Worm (Caenorhabditis elegans): Measurements from ENCODE around the gene lmd-5.

Gene lmd-5

DNA sequence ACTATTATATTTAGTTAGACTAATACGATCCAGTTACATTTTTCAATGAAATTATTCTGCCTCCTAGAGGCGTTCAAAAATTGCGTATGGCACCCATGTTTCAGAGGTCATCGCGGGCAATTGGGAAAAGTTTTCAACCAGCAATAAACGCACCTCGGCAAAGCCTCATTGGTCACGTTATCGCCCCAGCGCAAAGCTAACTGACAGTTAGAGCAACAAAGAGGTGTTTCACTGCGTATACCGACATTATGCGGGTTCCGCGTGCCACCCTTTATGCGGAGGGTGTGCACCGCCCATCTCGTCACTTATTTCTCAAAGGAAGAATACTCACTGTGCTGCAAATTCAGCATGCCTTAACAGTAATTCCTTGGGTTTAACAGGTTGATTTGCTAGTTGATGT, 19.2 kb downstream of the lmd-5 start (continued):
- no peak for TF ChIP-seq ceh-91 (GFP tag; IDR thresholded peaks at IDR 0.05)
- no peak for TF ChIP-seq B0261.1 (tag; optimal IDR thresholded peaks at IDR 0.05)
- no peak for TF ChIP-seq somi-1 (GFP tag; optimal IDR thresholded peaks at IDR 0.05)
- TF ChIP-seq hlh-12 (tag; optimal IDR thresholded peaks at IDR 0.05) = no peak
- TF ChIP-seq dpl-1 (GFP tag; optimal IDR thresholded peaks at IDR 0.05) = no peak
- TF ChIP-seq unc-62 (GFP tag; optimal IDR thresholded peaks at IDR 0.05) = no peak

DNA sequence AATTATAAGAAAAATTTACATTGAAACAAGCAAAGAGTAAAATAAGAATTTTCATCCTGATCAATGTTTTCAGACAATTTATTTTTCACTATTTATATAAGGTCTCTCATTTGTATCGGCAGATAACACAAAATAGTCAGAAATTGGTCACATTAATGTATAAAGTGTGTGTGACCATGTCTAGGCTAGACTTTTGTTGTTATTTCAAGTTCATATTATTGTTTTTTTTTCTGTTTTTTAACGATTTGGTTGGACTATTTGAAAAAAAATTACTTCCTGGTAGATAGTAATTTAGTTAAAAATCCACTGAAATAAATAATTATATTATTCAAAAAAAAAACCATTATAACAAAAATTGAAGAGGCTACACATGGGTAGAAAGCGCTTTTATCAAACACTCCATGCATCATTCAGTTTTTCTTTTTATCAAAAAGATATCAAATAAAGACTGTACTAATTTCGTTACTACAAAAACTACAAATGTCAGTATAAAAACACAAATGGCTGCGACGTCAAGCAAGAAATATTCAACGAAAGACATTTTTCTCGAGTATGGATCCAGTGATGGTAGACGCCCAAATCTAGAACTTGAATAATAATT, 21.9 kb downstream of the lmd-5 start, which contains the start of gene ugt-37:
Gene ugt-37, minus strand, starts transcription at position 69 of the 601 bp plus-strand sequence.
- no peak for TF ChIP-seq snpc-3.4 (tag; optimal IDR thresholded peaks at IDR 0.05)
- TF ChIP-seq him-1 (tag; optimal IDR thresholded peaks at IDR 0.05) = no peak
- no peak for TF ChIP-seq F39B2.1 (GFP tag; IDR thresholded peaks at IDR 0.05)
- no peak for TF ChIP-seq akir-1 (GFP tag; optimal IDR thresholded peaks at IDR 0.05)
- TF ChIP-seq tbx-9 (tag; optimal IDR thresholded peaks at IDR 0.05; ENCODE audit: borderline replicate concordance) = no peak
- TF ChIP-seq C17E4.6 (GFP tag; IDR thresholded peaks at IDR 0.05) = no peak
- no peak for TF ChIP-seq somi-1 (GFP tag; optimal IDR thresholded peaks at IDR 0.05)
- TF ChIP-seq sea-2 (GFP tag; IDR thresholded peaks at IDR 0.05) = no peak
- TF ChIP-seq mcd-1 (GFP tag; IDR thresholded peaks at IDR 0.05) = no peak
- no peak for TF ChIP-seq attf-6 (GFP tag; IDR thresholded peaks at IDR 0.05)
- TF ChIP-seq fkh-3 (tag; optimal IDR thresholded peaks at IDR 0.05) = no peak

DNA sequence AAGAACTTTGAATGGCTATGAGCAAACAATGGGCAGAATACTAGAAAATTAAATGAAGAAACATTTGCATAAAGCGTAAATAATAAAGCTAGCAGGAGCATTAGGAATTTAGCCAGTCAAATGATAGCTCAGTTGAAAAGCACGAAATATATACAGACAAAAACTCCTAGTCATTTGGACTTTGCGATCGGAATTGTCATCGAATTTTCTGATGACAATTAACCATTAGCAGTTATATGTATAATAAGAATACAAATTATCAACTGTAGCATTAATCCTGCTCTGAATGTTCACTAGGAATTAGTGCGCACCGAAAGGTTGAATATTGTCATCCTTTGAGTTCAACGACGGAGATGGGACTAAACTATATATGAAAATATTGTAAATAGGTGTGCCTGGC, 23.9 kb downstream of the lmd-5 start, which contains the start of gene ugt-38:
Gene ugt-38, minus strand, starts transcription at position 101 of the 400 bp plus-strand sequence.
- TF ChIP-seq B0019.2 (GFP tag; conservative IDR thresholded peaks at IDR 0.05) (no peak), nhr-27 (tag; optimal IDR thresholded peaks at IDR 0.05) (no peak), lin-54 (GFP tag; optimal IDR thresholded peaks at IDR 0.05) (no peak), ztf-3 (GFP tag; optimal IDR thresholded peaks at IDR 0.05) (no peak), nhr-179 (tag; optimal IDR thresholded peaks at IDR 0.05) (no peak), F37B4.10 (GFP tag; IDR thresholded peaks at IDR 0.05) (no peak), akir-1 (GFP tag; optimal IDR thresholded peaks at IDR 0.05) (no peak), efl-1 (GFP tag; optimal IDR thresholded peaks at IDR 0.05) (no peak), K11D2.4 (GFP tag; IDR thresholded peaks at IDR 0.05) (no peak), F57C9.4 (tag; optimal IDR thresholded peaks at IDR 0.05) (no peak), attf-6 (GFP tag; IDR thresholded peaks at IDR 0.05) (no peak), unc-62 (GFP tag; optimal IDR thresholded peaks at IDR 0.05) (no peak), ztf-6 (GFP tag; IDR thresholded peaks at IDR 0.05) (no peak), hlh-12 (tag; optimal IDR thresholded peaks at IDR 0.05) (no peak), cebp-2 (GFP tag; IDR thresholded peaks at IDR 0.05) (no peak), atf-7 (tag; optimal IDR thresholded peaks at IDR 0.05) (no peak), Y95B8A.8 (GFP tag; IDR thresholded peaks at IDR 0.05) (no peak), D2030.7 (GFP tag; IDR thresholded peaks at IDR 0.05) (no peak)

DNA sequence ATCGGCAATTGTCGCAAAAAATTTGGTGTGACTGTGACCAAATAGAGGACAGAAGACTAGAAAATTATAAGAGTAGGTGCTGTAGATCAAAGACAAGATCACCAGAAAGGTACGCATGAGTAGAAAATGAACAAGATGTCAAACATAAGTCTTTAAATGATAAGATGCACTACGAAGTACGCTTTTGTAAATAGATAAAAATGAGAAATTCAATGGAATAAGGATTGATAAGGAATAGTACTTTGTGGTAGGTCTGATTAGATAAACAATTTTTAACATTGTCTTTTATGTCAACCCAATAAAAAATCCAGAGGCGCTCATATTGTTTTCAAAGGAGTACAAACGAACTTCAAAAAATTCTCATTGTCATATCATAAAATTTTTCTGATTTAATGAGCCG, 27.1 kb downstream of the lmd-5 start, which contains the start of gene F10D2.8:
Gene F10D2.8, minus strand, starts transcription at position 145 of the 400 bp plus-strand sequence.
- TF ChIP-seq Y67H2A.10 (GFP tag; conservative IDR thresholded peaks at IDR 0.05) (no peak), ceh-40 (GFP tag; IDR thresholded peaks at IDR 0.05) (no peak), die-1 (tag; optimal IDR thresholded peaks at IDR 0.05) (no peak), ZK185.1 (tag; optimal IDR thresholded peaks at IDR 0.05; ENCODE audit: poor library complexity, severe bottlenecking) (no peak), F23B12.7 (tag; optimal IDR thresholded peaks at IDR 0.05; ENCODE audit: insufficient read depth) (no peak), nhr-80 (tag; optimal IDR thresholded peaks at IDR 0.05) (peak; percentile 76)
